Worm (Caenorhabditis elegans) whole organism, L4 larva: Measurements from ENCODE around the gene Y38E10A.28.

Experiments used
- Y48G9A.11 ChIP-seq: fragments of 200-800 bp; sonication (Bioruptor generic); IDR thresholded peaks from 2 replicates; pipeline ENCODE4 v1.3.6; 2022; ENCODE audit warnings: missing genetic modification reagents, missing genetic modification characterization, missing compliant biosample characterization
- Y75B8A.6 ChIP-seq: fragments of 200-800 bp; sonication (Bioruptor generic); IDR thresholded peaks from 2 replicates; pipeline ENCODE4 v1.3.6; 2022; ENCODE audit warnings: missing genetic modification reagents, missing genetic modification characterization, missing compliant biosample characterization
- aly-2 ChIP-seq: sonication (generic microtip); optimal IDR thresholded peaks from 2 replicates; lab custom pipeline; 2018; ENCODE audit warnings: missing biosample characterization, missing genetic modification characterization
- arid-1 ChIP-seq: fragments of 200-800 bp; sonication (Bioruptor generic); conservative IDR thresholded peaks from 2 replicates; pipeline ENCODE4 v1.3.6; 2022; ENCODE audit warnings: missing genetic modification reagents, missing genetic modification characterization, missing compliant biosample characterization
- ceh-20 ChIP-seq: fragments of 200-800 bp; sonication (Bioruptor generic); IDR thresholded peaks from 2 replicates; pipeline ENCODE4 v1.3.6; 2022; ENCODE audit warnings: missing genetic modification reagents, missing genetic modification characterization, missing compliant biosample characterization
- ceh-28 ChIP-seq: fragments of 150-350 bp; optimal IDR thresholded peaks from 2 replicates; lab custom pipeline; 2014; ENCODE audit warnings: missing biosample characterization, missing genetic modification reagents, missing genetic modification characterization
- ceh-44 ChIP-seq: fragments of 200-800 bp; sonication (Bioruptor generic); IDR thresholded peaks from 2 replicates; pipeline ENCODE4 v1.3.6; 2022; ENCODE audit warnings: missing genetic modification reagents, missing genetic modification characterization, missing compliant biosample characterization
- ces-1 ChIP-seq: fragments of 150-350 bp; sonication (generic microtip); optimal IDR thresholded peaks from 4 replicates; lab custom pipeline; 2014; ENCODE audit warnings: missing biosample characterization, missing genetic modification reagents, missing genetic modification characterization
- ctbp-1 ChIP-seq: fragments of 200-800 bp; sonication (Bioruptor generic); IDR thresholded peaks from 2 replicates; pipeline ENCODE4 v1.3.6; 2022; ENCODE audit warnings: missing genetic modification reagents, missing genetic modification characterization, missing compliant biosample characterization
- daf-12 ChIP-seq: fragments of 150-350 bp; optimal IDR thresholded peaks from 2 replicates; lab custom pipeline; 2014; ENCODE audit warnings: missing biosample characterization, missing genetic modification reagents, missing genetic modification characterization
- daf-16 ChIP-seq, 3 experiments: sonication (generic microtip); optimal IDR thresholded peaks; 2 replicates each; lab custom pipeline; 2016 to 2017; ENCODE audit warnings: missing genetic modification characterization in 3 of 3, missing genetic modification reagents in 3 of 3, mild to moderate bottlenecking in 2 of 3, missing compliant biosample characterization in 2 of 3, missing biosample characterization in 1 of 3, moderate library complexity in 1 of 3
- dpl-1 ChIP-seq: fragments of 150-350 bp; optimal IDR thresholded peaks from 2 replicates; lab custom pipeline; 2014; ENCODE audit warnings: missing biosample characterization, missing genetic modification reagents, missing genetic modification characterization
- egl-43 ChIP-seq: fragments of 200-800 bp; sonication (Bioruptor generic); IDR thresholded peaks from 2 replicates; pipeline ENCODE4 v1.3.6; 2022; ENCODE audit warnings: missing genetic modification reagents, missing genetic modification characterization, missing compliant biosample characterization
- fos-1 ChIP-seq: fragments of 150-350 bp; optimal IDR thresholded peaks from 2 replicates; lab custom pipeline; 2014; ENCODE audit warnings: missing biosample characterization, missing genetic modification characterization
- hif-1 ChIP-seq, 2 experiments: sonication (generic microtip); optimal IDR thresholded peaks; 2 replicates each; lab custom pipeline; 2016 to 2017; ENCODE audit warnings: missing compliant biosample characterization in 2 of 2, missing genetic modification characterization in 2 of 2, missing genetic modification reagents in 2 of 2, missing genotype in 2 of 2, mild to moderate bottlenecking in 1 of 2
- hlh-11 ChIP-seq: fragments of 200-800 bp; sonication (Bioruptor generic); optimal IDR thresholded peaks from 2 replicates; lab custom pipeline; 2018; ENCODE audit warnings: mild to moderate bottlenecking, missing genetic modification characterization, missing compliant biosample characterization
- hlh-30 ChIP-seq: sonication (generic microtip); optimal IDR thresholded peaks from 2 replicates; lab custom pipeline; 2017; ENCODE audit warnings: antibody characterized with exemption, mild to moderate bottlenecking, missing genetic modification characterization, missing compliant biosample characterization; ENCODE audit not compliant: insufficient read depth
- lim-7 ChIP-seq: fragments of 200-800 bp; sonication (Bioruptor generic); IDR thresholded peaks from 2 replicates; pipeline ENCODE4 v1.3.6; 2022; ENCODE audit warnings: missing genetic modification characterization, missing compliant biosample characterization
- lin-1 ChIP-seq: fragments of 200-800 bp; sonication (Bioruptor generic); IDR thresholded peaks from 2 replicates; pipeline ENCODE4 v1.3.6; 2022; ENCODE audit warnings: missing genetic modification reagents, missing genetic modification characterization, missing compliant biosample characterization
- lin-13 ChIP-seq: fragments of 150-350 bp; optimal IDR thresholded peaks from 2 replicates; lab custom pipeline; 2014; ENCODE audit warnings: missing biosample characterization, missing genetic modification reagents, missing genetic modification characterization
- lin-15B ChIP-seq: fragments of 150-350 bp; sonication (generic microtip); optimal IDR thresholded peaks from 3 replicates; lab custom pipeline; 2014; ENCODE audit warnings: missing biosample characterization, missing genetic modification characterization
- lir-3 ChIP-seq: sonication (generic microtip); optimal IDR thresholded peaks from 2 replicates; lab custom pipeline; 2016; ENCODE audit warnings: mild to moderate bottlenecking, missing genetic modification characterization, missing compliant biosample characterization
- lsy-2 ChIP-seq, 2 experiments: fragments of 150-350 bp in 1 of 2; sonication (generic microtip) in 1 of 2; optimal IDR thresholded peaks; 2 replicates each; lab custom pipeline; 2014 to 2017; ENCODE audit warnings: missing biosample characterization in 2 of 2, missing genetic modification characterization in 2 of 2
- madf-9 ChIP-seq: fragments of 200-800 bp; sonication (Bioruptor generic); conservative IDR thresholded peaks from 2 replicates; pipeline ENCODE4 v1.3.6; 2022; ENCODE audit warnings: missing genetic modification reagents, missing genetic modification characterization, missing compliant biosample characterization
- mdl-1 ChIP-seq, 2 experiments: fragments of 150-350 bp in 1 of 2; sonication (generic microtip) in 1 of 2; optimal IDR thresholded peaks; 2 replicates each; lab custom pipeline; 2014 to 2017; ENCODE audit warnings: missing biosample characterization in 2 of 2, missing genetic modification characterization in 2 of 2
- mdt-29 ChIP-seq: fragments of 200-800 bp; sonication (Bioruptor generic); IDR thresholded peaks from 2 replicates; pipeline ENCODE4 v1.3.6; 2022; ENCODE audit warnings: missing genetic modification reagents, missing genetic modification characterization, missing compliant biosample characterization
- mep-1 ChIP-seq: fragments of 150-350 bp; sonication (generic microtip); optimal IDR thresholded peaks from 3 replicates; lab custom pipeline; 2014; ENCODE audit warnings: missing biosample characterization, missing genetic modification characterization
- mxl-3 ChIP-seq: fragments of 200-800 bp; sonication (Bioruptor generic); optimal IDR thresholded peaks from 2 replicates; lab custom pipeline; 2018; ENCODE audit warnings: mild to moderate bottlenecking, missing genetic modification characterization, missing compliant biosample characterization
- nhr-11 ChIP-seq: fragments of 150-350 bp; optimal IDR thresholded peaks from 2 replicates; lab custom pipeline; 2014; ENCODE audit warnings: missing biosample characterization, missing genetic modification characterization
- nhr-25 ChIP-seq: sonication (generic microtip); optimal IDR thresholded peaks from 2 replicates; lab custom pipeline; 2017; ENCODE audit warnings: missing genetic modification characterization, mild to moderate bottlenecking, missing compliant biosample characterization, antibody characterized with exemption, moderate library complexity, borderline replicate concordance; ENCODE audit not compliant: insufficient read depth
- nhr-28 ChIP-seq: fragments of 150-350 bp; optimal IDR thresholded peaks from 2 replicates; lab custom pipeline; 2014; ENCODE audit warnings: missing biosample characterization, missing genetic modification characterization
- nhr-76 ChIP-seq: fragments of 150-350 bp; optimal IDR thresholded peaks from 2 replicates; lab custom pipeline; 2014; ENCODE audit warnings: missing biosample characterization, missing genetic modification characterization
- nhr-77 ChIP-seq: fragments of 150-350 bp; optimal IDR thresholded peaks from 2 replicates; lab custom pipeline; 2014; ENCODE audit warnings: missing biosample characterization, missing genetic modification characterization
- php-3 ChIP-seq: fragments of 200-800 bp; sonication (Bioruptor generic); IDR thresholded peaks from 2 replicates; pipeline ENCODE4 v1.3.6; 2022; ENCODE audit warnings: missing genetic modification reagents, missing genetic modification characterization, missing compliant biosample characterization
- rbr-2 ChIP-seq: sonication (generic microtip); optimal IDR thresholded peaks from 2 replicates; lab custom pipeline; 2016; ENCODE audit warnings: missing genotype, missing genetic modification characterization, missing compliant biosample characterization
- sdz-12 ChIP-seq: fragments of 200-800 bp; sonication (Bioruptor generic); optimal IDR thresholded peaks from 2 replicates; lab custom pipeline; 2018; ENCODE audit warnings: mild to moderate bottlenecking, missing genetic modification characterization, missing compliant biosample characterization
- set-16 ChIP-seq: fragments of 200-800 bp; sonication (Bioruptor generic); IDR thresholded peaks from 2 replicates; pipeline ENCODE4 v1.3.6; 2022; ENCODE audit warnings: missing genetic modification reagents, missing genetic modification characterization, missing compliant biosample characterization
- snpc-1.2 ChIP-seq: fragments of 200-800 bp; sonication (Bioruptor generic); IDR thresholded peaks from 2 replicates; pipeline ENCODE4 v1.3.6; 2022; ENCODE audit warnings: missing genetic modification reagents, missing genetic modification characterization, missing compliant biosample characterization
- snpc-4 ChIP-seq: fragments of 150-350 bp; optimal IDR thresholded peaks from 2 replicates; lab custom pipeline; 2014; ENCODE audit warnings: missing biosample characterization, missing genetic modification characterization
- tra-1 ChIP-seq: fragments of 200-800 bp; sonication (Bioruptor generic); IDR thresholded peaks from 2 replicates; pipeline ENCODE4 v1.3.6; 2022; ENCODE audit warnings: missing genetic modification reagents, missing genetic modification characterization, missing compliant biosample characterization
- vab-7 ChIP-seq: fragments of 200-800 bp; sonication (Bioruptor generic); IDR thresholded peaks from 2 replicates; pipeline ENCODE4 v1.3.6; 2022; ENCODE audit warnings: missing genetic modification reagents, missing genetic modification characterization, missing compliant biosample characterization
- zag-1 ChIP-seq: fragments of 150-350 bp; optimal IDR thresholded peaks from 2 replicates; lab custom pipeline; 2014; ENCODE audit warnings: missing biosample characterization, missing genetic modification characterization
- zfp-2 ChIP-seq: sonication (generic microtip); optimal IDR thresholded peaks from 2 replicates; lab custom pipeline; 2016; ENCODE audit warnings: mild to moderate bottlenecking, missing genetic modification characterization, missing compliant biosample characterization

Y38E10A.28 gene

ce11 chrII:12659676-12660371, 30.3 kb downstream of the Y38E10A.28 start:
- no peak for TF ChIP-seq snpc-4 (tag; lab: Kevin White, UChicago)
- no peak for TF ChIP-seq nhr-76 (tag; lab: Kevin White, UChicago)
- TF ChIP-seq ces-1 (GFP tag; lab: Kevin White, UChicago): peak; percentile 34
- TF ChIP-seq rbr-2 (tag; lab: Kevin White, UChicago): peak; percentile 16
- TF ChIP-seq egl-43 (GFP tag; lab: Robert Waterston, UW): no peak
- 0 out of 2 replicates have a peak, but pooled peaks have one; percentile 17 for TF ChIP-seq ctbp-1
- TF ChIP-seq nhr-25 (tag; lab: Kevin White, UChicago): no peak
- TF ChIP-seq madf-9: no peak; the same call in 1 of the 2 replicates
- TF ChIP-seq daf-12 (tag; lab: Kevin White, UChicago): no peak
- peak in 1 of 2 experiments; percentile 26 for TF ChIP-seq daf-16 (GFP tag; optimal IDR thresholded peaks at IDR 0.05; lab: Kevin White, UChicago)
- TF ChIP-seq daf-16 (tag; optimal IDR thresholded peaks at IDR 0.05; lab: Kevin White, UChicago): no peak
- TF ChIP-seq snpc-1.2 (GFP tag; lab: Robert Waterston, UW): no peak
- peak; percentile 0 for TF ChIP-seq nhr-28 (tag; lab: Kevin White, UChicago)
- TF ChIP-seq lin-15B: no peak
- peak in 1 of 2 experiments; percentile 42 for TF ChIP-seq mdl-1 (tag; optimal IDR thresholded peaks at IDR 0.05; lab: Kevin White, UChicago)
- peak; percentile 11 for TF ChIP-seq lin-13 (GFP tag; lab: Kevin White, UChicago)
- TF ChIP-seq fos-1 (tag; lab: Kevin White, UChicago): no peak
- TF ChIP-seq hlh-30: peak; percentile 50
- TF ChIP-seq ceh-28: no peak
- TF ChIP-seq zag-1 (tag; lab: Kevin White, UChicago): no peak
- no peak for TF ChIP-seq nhr-11 (tag; lab: Kevin White, UChicago)
- TF ChIP-seq lir-3: no peak
- peak; percentile 61 for TF ChIP-seq hlh-11 (tag; lab: Kevin White, UChicago)
- TF ChIP-seq Y48G9A.11 (GFP tag; lab: Robert Waterston, UW): no peak
- TF ChIP-seq ceh-44: no peak
- TF ChIP-seq tra-1 (GFP tag; lab: Robert Waterston, UW): peak; percentile 71
- TF ChIP-seq ceh-20 (GFP tag; lab: Robert Waterston, UW): 0 out of 2 replicates have a peak, but pooled peaks have one; percentile 16
- TF ChIP-seq dpl-1 (GFP tag; lab: Kevin White, UChicago): no peak
- TF ChIP-seq lsy-2 (tag; optimal IDR thresholded peaks at IDR 0.05; lab: Kevin White, UChicago): peak in 1 of 2 experiments; percentile 49
- no peak for TF ChIP-seq Y75B8A.6
- TF ChIP-seq mdt-29: no peak
- TF ChIP-seq sdz-12: no peak
- peak in 1 of 2 experiments; percentile 48 for TF ChIP-seq hif-1 (tag; optimal IDR thresholded peaks at IDR 0.05; lab: Kevin White, UChicago)
- no peak for TF ChIP-seq nhr-77 (tag; lab: Kevin White, UChicago)
- no peak for TF ChIP-seq lim-7 (GFP tag; lab: Robert Waterston, UW)
- TF ChIP-seq mep-1: peak; percentile 27
- TF ChIP-seq mxl-3 (GFP tag; lab: Kevin White, UChicago): peak; percentile 77
- TF ChIP-seq arid-1 (GFP tag; lab: Robert Waterston, UW): no peak
- no peak for TF ChIP-seq aly-2 (tag; lab: Kevin White, UChicago)
- no peak for TF ChIP-seq lin-1 (GFP tag; lab: Robert Waterston, UW)
- peak; percentile 15; the same call in 1 of the 2 replicates for TF ChIP-seq set-16 (GFP tag; lab: Robert Waterston, UW)
- no peak for TF ChIP-seq zfp-2 (tag; lab: Kevin White, UChicago)
- TF ChIP-seq php-3 (GFP tag; lab: Robert Waterston, UW): no peak
- TF ChIP-seq vab-7 (GFP tag; lab: Robert Waterston, UW): 0 out of 2 replicates have a peak, but pooled peaks have one; percentile 14
